Worm (Caenorhabditis elegans) whole organism, L3 larva: Measurements from ENCODE around the gene K01D12.5.

Experiments
- fkh-10 ChIP-seq: sonication (generic microtip); optimal IDR thresholded peaks from 2 replicates; lab custom pipeline; 2017; ENCODE audit warnings: missing biosample characterization, missing genetic modification reagents, missing genetic modification characterization
- jun-1 ChIP-seq: fragments of 150-350 bp; optimal IDR thresholded peaks from 2 replicates; lab custom pipeline; 2014; ENCODE audit warnings: missing biosample characterization, missing genetic modification reagents, missing genetic modification characterization
- nhr-237 ChIP-seq: fragments of 150-350 bp; optimal IDR thresholded peaks from 2 replicates; lab custom pipeline; 2014; ENCODE audit warnings: missing biosample characterization, missing genetic modification characterization
- nhr-25 ChIP-seq: sonication (generic microtip); optimal IDR thresholded peaks from 2 replicates; lab custom pipeline; 2017; ENCODE audit warnings: missing biosample characterization, missing genetic modification characterization
- nhr-76 ChIP-seq: fragments of 150-350 bp; sonication (generic microtip); optimal IDR thresholded peaks from 5 replicates; lab custom pipeline; 2014; ENCODE audit warnings: missing biosample characterization, missing genetic modification characterization
- unc-62 ChIP-seq: fragments of 150-350 bp; sonication (generic microtip); optimal IDR thresholded peaks from 4 replicates; lab custom pipeline; 2014; ENCODE audit warnings: missing biosample characterization, missing genetic modification reagents, missing genetic modification characterization

ce11 chrV:12358347-12358746 is 39.3 kb upstream of the K01D12.5 start, which contains the start of gene F23H12.5:
- TF ChIP-seq nhr-76 (tag; lab: Kevin White, UChicago) = no peak
- no peak for TF ChIP-seq nhr-25 (tag; lab: Kevin White, UChicago)
- TF ChIP-seq unc-62 = no peak
- no peak for TF ChIP-seq fkh-10 (GFP tag; lab: Kevin White, UChicago)
- no peak for TF ChIP-seq jun-1 (tag; lab: Kevin White, UChicago)
- TF ChIP-seq nhr-237 (tag; lab: Kevin White, UChicago) = no peak
